Worm (Caenorhabditis elegans): Measurements from ENCODE around the gene klf-3.

DNA sequence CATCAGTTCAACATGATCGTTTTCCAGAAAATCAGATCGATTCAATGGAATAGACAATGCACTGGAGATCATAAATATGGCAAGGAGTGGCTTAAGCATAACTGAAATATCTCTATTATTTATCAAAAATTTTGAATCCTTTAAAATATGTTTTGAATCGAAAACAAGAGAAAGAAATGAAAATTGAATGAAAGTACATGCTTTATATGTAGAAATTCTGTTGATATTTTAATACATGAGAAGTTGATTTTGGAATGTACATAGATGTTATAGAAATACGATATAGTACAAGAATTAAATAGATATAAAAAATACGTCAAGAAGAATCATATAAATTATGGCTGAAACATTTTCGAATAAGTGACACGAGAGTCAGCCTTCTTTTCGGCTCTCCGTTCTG is 24.4 kb upstream of the klf-3 start, which contains the start of gene C56C10.9:
- TF ChIP-seq snpc-4 (GFP tag; optimal IDR thresholded peaks at IDR 0.05) = no peak
- TF ChIP-seq snpc-4 (tag; optimal IDR thresholded peaks at IDR 0.05) = no peak
- TF ChIP-seq unc-62 (GFP tag; optimal IDR thresholded peaks at IDR 0.05) = no peak
- TF ChIP-seq Y56A3A.18 (GFP tag; IDR thresholded peaks at IDR 0.05) = no peak
- no peak for TF ChIP-seq nfya-1 (tag; optimal IDR thresholded peaks at IDR 0.05; ENCODE audit: borderline replicate concordance, insufficient read depth)
- TF ChIP-seq dpl-1 (GFP tag; optimal IDR thresholded peaks at IDR 0.05) = no peak
- TF ChIP-seq ceh-27 (GFP tag; optimal IDR thresholded peaks at IDR 0.05) = no peak
- TF ChIP-seq him-1 (tag; optimal IDR thresholded peaks at IDR 0.05) = no peak
- TF ChIP-seq tlf-1 (GFP tag; optimal IDR thresholded peaks at IDR 0.05) = no peak
- TF ChIP-seq nhr-90 (tag; optimal IDR thresholded peaks at IDR 0.05) = no peak
- no peak for TF ChIP-seq ekl-4 (GFP tag; IDR thresholded peaks at IDR 0.05)
- no peak for TF ChIP-seq lag-1 (GFP tag; IDR thresholded peaks at IDR 0.05)
- TF ChIP-seq K11D2.4 (GFP tag; IDR thresholded peaks at IDR 0.05) = no peak
- TF ChIP-seq B0336.3 (GFP tag; IDR thresholded peaks at IDR 0.05) = no peak

All from whole organism, young adult.